Worm (Caenorhabditis elegans) whole organism, L1 larva: ENCODE results near the gene ung-1.

ENCODE experiments used
- blmp-1 ChIP-seq: fragments of 150-350 bp; optimal IDR thresholded peaks from 2 replicates; lab custom pipeline; 2014; ENCODE audit warnings: missing biosample characterization, missing genetic modification characterization
- ceh-63 ChIP-seq: fragments of 200-800 bp; sonication (Bioruptor generic); optimal IDR thresholded peaks from 2 replicates; lab custom pipeline; 2018; ENCODE audit warnings: mild to moderate bottlenecking, missing genetic modification characterization, missing compliant biosample characterization
- lin-35 ChIP-seq, 2 experiments: fragments of 150-350 bp; optimal IDR thresholded peaks; 2 replicates each; lab custom pipeline; 2014; ENCODE audit warnings: missing biosample characterization in 2 of 2, missing genetic modification characterization in 2 of 2, missing genetic modification reagents in 2 of 2
- nhr-237 ChIP-seq: fragments of 150-350 bp; optimal IDR thresholded peaks from 2 replicates; lab custom pipeline; 2014; ENCODE audit warnings: missing biosample characterization, missing genetic modification characterization
- skn-1 ChIP-seq: fragments of 150-350 bp; optimal IDR thresholded peaks from 2 replicates; lab custom pipeline; 2014; ENCODE audit warnings: missing biosample characterization, missing genetic modification characterization
- unc-86 ChIP-seq: sonication (generic microtip); optimal IDR thresholded peaks from 2 replicates; lab custom pipeline; 2016; ENCODE audit warnings: missing genetic modification characterization, missing compliant biosample characterization

ce11 chrIII:12009321-12009720, 35.4 kb upstream of the ung-1 start:
- TF ChIP-seq nhr-237 (no peak), lin-35 (GFP tag; optimal IDR thresholded peaks at IDR 0.05; lab: Kevin White, UChicago) (no peak), ceh-63 (GFP tag; lab: Kevin White, UChicago) (no peak), blmp-1 (tag; lab: Kevin White, UChicago) (no peak), unc-86 (tag; lab: Kevin White, UChicago) (no peak), skn-1 (no peak)
